Fruit fly (Drosophila melanogaster): ENCODE data around the gene CG8939.

The CG8939 gene

DNA sequence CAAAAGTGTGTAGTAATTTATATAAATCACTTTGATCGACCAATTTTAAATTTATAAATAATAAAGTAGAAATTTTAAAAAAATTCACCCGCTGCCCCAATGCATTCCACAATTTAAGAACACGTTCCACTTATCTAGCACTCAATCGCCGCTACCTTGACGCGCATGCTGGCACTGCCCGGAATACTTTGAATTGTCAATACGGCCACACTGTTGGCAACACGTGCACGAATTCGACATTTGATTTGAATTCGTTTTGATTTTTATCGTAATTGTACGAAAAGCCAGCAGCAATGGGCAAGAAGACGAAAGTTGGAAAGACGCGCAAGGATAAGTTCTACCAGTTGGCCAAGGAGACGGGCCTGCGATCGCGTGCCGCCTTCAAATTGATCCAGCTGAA, at the start of gene CG8939 (continued):
- TF ChIP-seq Nf-YA (GFP tag; IDR thresholded peaks at IDR 0.05) (no peak), run (tag; optimal IDR thresholded peaks at IDR 0.05) (no peak), CG9797 (GFP tag; optimal IDR thresholded peaks at IDR 0.05) (peak; percentile 74), hb (GFP tag; IDR thresholded peaks at IDR 0.05; ENCODE audit: partially characterized antibody) (no peak), Hr3 (GFP tag; optimal IDR thresholded peaks at IDR 0.05) (no peak), salm (tag; optimal IDR thresholded peaks at IDR 0.05) (no peak), CG1603 (tag; optimal IDR thresholded peaks at IDR 0.05) (peak; percentile 99), gcm (GFP tag; optimal IDR thresholded peaks at IDR 0.05) (no peak), her (GFP tag; optimal IDR thresholded peaks at IDR 0.05) (no peak), mam (GFP tag; optimal IDR thresholded peaks at IDR 0.05) (no peak), MBD-R2 (GFP tag; IDR thresholded peaks at IDR 0.05) (peak; percentile 65), shn (GFP tag; optimal IDR thresholded peaks at IDR 0.05) (no peak), CG18262 (tag; optimal IDR thresholded peaks at IDR 0.05) (no peak), CG17829 (tag; optimal IDR thresholded peaks at IDR 0.05) (peak; percentile 7), CG14710 (tag; optimal IDR thresholded peaks at IDR 0.05) (peak; percentile 33), ken (GFP tag; IDR thresholded peaks at IDR 0.05) (no peak), CG6272 (GFP tag; IDR thresholded peaks at IDR 0.05) (no peak), vvl (GFP tag; IDR thresholded peaks at IDR 0.05) (no peak), CG30020 (tag; optimal IDR thresholded peaks at IDR 0.05) (peak; percentile 87), zen2 (GFP tag; IDR thresholded peaks at IDR 0.05; ENCODE audit: partially characterized antibody) (no peak), YL-1 (GFP tag; optimal IDR thresholded peaks at IDR 0.05) (peak; percentile 84), CG8388 (GFP tag; optimal IDR thresholded peaks at IDR 0.05) (no peak), lola (GFP tag; optimal IDR thresholded peaks at IDR 0.05) (no peak), CG2116 (GFP tag; optimal IDR thresholded peaks at IDR 0.05) (no peak), CG12391 (tag; optimal IDR thresholded peaks at IDR 0.05) (peak; percentile 12), dysf (GFP tag; IDR thresholded peaks at IDR 0.05) (no peak), CG16815 (GFP tag; optimal IDR thresholded peaks at IDR 0.05) (no peak), CG8290 (GFP tag; optimal IDR thresholded peaks at IDR 0.05) (no peak), CG8290 (tag; optimal IDR thresholded peaks at IDR 0.05) (no peak), CG30431 (GFP tag; optimal IDR thresholded peaks at IDR 0.05) (no peak), Hey (tag; optimal IDR thresholded peaks at IDR 0.05) (no peak), Spps (tag; optimal IDR thresholded peaks at IDR 0.05) (no peak), dan (GFP tag; IDR thresholded peaks at IDR 0.05) (no peak), CG17361 (GFP tag; IDR thresholded peaks at IDR 0.05) (no peak), Opbp (GFP tag; IDR thresholded peaks at IDR 0.05; ENCODE audit: partially characterized antibody) (0 out of 3 replicates have a peak, but pooled peaks have one; percentile 21), CG13287 (GFP tag; IDR thresholded peaks at IDR 0.05; ENCODE audit: partially characterized antibody) (peak; percentile 33; the same call in 1 of the 2 replicates), Drgx (GFP tag; IDR thresholded peaks at IDR 0.05) (no peak), CG17385 (GFP tag; optimal IDR thresholded peaks at IDR 0.05) (no peak), CG8478 (optimal IDR thresholded peaks at IDR 0.05) (no peak), tin (GFP tag; optimal IDR thresholded peaks at IDR 0.05) (no peak), exex (tag; optimal IDR thresholded peaks at IDR 0.05) (no peak), CG10959 (GFP tag; IDR thresholded peaks at IDR 0.05) (no peak), zf30C (GFP tag; optimal IDR thresholded peaks at IDR 0.05) (no peak), Fer2 (tag; optimal IDR thresholded peaks at IDR 0.05) (no peak), eve (GFP tag; optimal IDR thresholded peaks at IDR 0.05) (no peak), chm (GFP tag; IDR thresholded peaks at IDR 0.05) (no peak), Meics (GFP tag; optimal IDR thresholded peaks at IDR 0.05) (no peak), CG12942 (GFP tag; optimal IDR thresholded peaks at IDR 0.05) (no peak), nmo (GFP tag; optimal IDR thresholded peaks at IDR 0.05) (no peak), chif (GFP tag; optimal IDR thresholded peaks at IDR 0.05) (no peak), dm (GFP tag; optimal IDR thresholded peaks at IDR 0.05) (peak; percentile 94), dpn (GFP tag; optimal IDR thresholded peaks at IDR 0.05) (no peak), h (optimal IDR thresholded peaks at IDR 0.05) (no peak)
